Fruit fly (Drosophila melanogaster) whole organism, embryonic: Measurements from ENCODE around the gene MYPT-75D.

Experiments used
- Abd-B ChIP-seq: fragments of 200-800 bp; sonication (Bioruptor generic); optimal IDR thresholded peaks from 2 replicates; lab custom pipeline; 2018; ENCODE audit warnings: missing biosample characterization, mild to moderate bottlenecking, missing genetic modification characterization, moderate library complexity
- Asciz ChIP-seq: fragments of 200-800 bp; sonication (Bioruptor generic); optimal IDR thresholded peaks from 2 replicates; lab custom pipeline; 2017; ENCODE audit warnings: missing biosample characterization, mild to moderate bottlenecking, missing genetic modification characterization, missing genetic modification reagents
- Awh ChIP-seq: fragments of 200-800 bp; sonication (Bioruptor generic); IDR thresholded peaks from 2 replicates; pipeline ENCODE4, ENCODE4 v1.3.6; 2022; ENCODE audit warnings: missing biosample characterization, missing genetic modification characterization
- CG11695 ChIP-seq: fragments of 200-800 bp; sonication (Bioruptor generic); IDR thresholded peaks from 3 replicates; pipeline ENCODE4 v1.3.6; 2022; ENCODE audit warnings: missing biosample characterization, missing genetic modification characterization
- CG12155 ChIP-seq: fragments of 200-800 bp; sonication (Bioruptor generic); optimal IDR thresholded peaks from 3 replicates; lab custom pipeline; 2016; ENCODE audit warnings: missing biosample characterization, missing genetic modification characterization
- CG12219 ChIP-seq: fragments of 200-800 bp; sonication (Bioruptor generic); optimal IDR thresholded peaks from 3 replicates; lab custom pipeline; 2018; ENCODE audit warnings: missing biosample characterization, mild to moderate bottlenecking, missing genetic modification characterization
- CG13424 ChIP-seq: fragments of 200-800 bp; sonication (Bioruptor generic); optimal IDR thresholded peaks from 2 replicates; lab custom pipeline; 2019; ENCODE audit warnings: missing biosample characterization, mild to moderate bottlenecking, missing genetic modification characterization, moderate library complexity
- CG13894 ChIP-seq: fragments of 200-800 bp; sonication (Bioruptor generic); optimal IDR thresholded peaks from 3 replicates; lab custom pipeline; 2018; ENCODE audit warnings: missing biosample characterization, mild to moderate bottlenecking, missing genetic modification characterization, moderate library complexity
- CG14050 ChIP-seq: fragments of 200-800 bp; sonication (Bioruptor generic); IDR thresholded peaks from 3 replicates; pipeline ENCODE4 v1.3.6; 2022; ENCODE audit warnings: missing biosample characterization, missing genetic modification characterization
- CG2120 ChIP-seq: fragments of 200-800 bp; sonication (Bioruptor generic); optimal IDR thresholded peaks from 3 replicates; lab custom pipeline; 2016; ENCODE audit warnings: missing biosample characterization, missing genetic modification characterization
- CG2199 ChIP-seq: fragments of 200-800 bp; sonication (Bioruptor generic); IDR thresholded peaks from 3 replicates; pipeline ENCODE4 v1.3.6; 2022; ENCODE audit warnings: missing biosample characterization, missing genetic modification characterization
- CG30431 ChIP-seq: fragments of 200-800 bp; sonication (Bioruptor generic); optimal IDR thresholded peaks from 2 replicates; lab custom pipeline; 2017; ENCODE audit warnings: missing biosample characterization, missing genetic modification characterization
- CG6765 ChIP-seq: fragments of 200-800 bp; sonication (Bioruptor generic); optimal IDR thresholded peaks from 3 replicates; lab custom pipeline; 2017; ENCODE audit warnings: missing biosample characterization, mild to moderate bottlenecking, missing genetic modification characterization
- CG6854 ChIP-seq: fragments of 200-800 bp; sonication (Bioruptor generic); optimal IDR thresholded peaks from 3 replicates; lab custom pipeline; 2017; ENCODE audit warnings: missing biosample characterization, mild to moderate bottlenecking, missing genetic modification characterization
- CG8089 ChIP-seq: fragments of 200-800 bp; sonication (Bioruptor generic); optimal IDR thresholded peaks from 3 replicates; lab custom pipeline; 2016; ENCODE audit warnings: missing biosample characterization, missing genetic modification characterization
- CG8944 ChIP-seq: fragments of 200-800 bp; sonication (Bioruptor generic); optimal IDR thresholded peaks from 3 replicates; lab custom pipeline; 2016; ENCODE audit warnings: missing biosample characterization, missing genetic modification characterization
- Dll ChIP-seq: fragments of 200-800 bp; sonication (Bioruptor generic); IDR thresholded peaks from 4 replicates; pipeline ENCODE4 v1.3.6; 2022; ENCODE audit warnings: missing biosample characterization, missing genetic modification characterization; ENCODE audit not compliant: partially characterized antibody
- Doc2 ChIP-seq: fragments of 200-800 bp; sonication (Bioruptor generic); IDR thresholded peaks from 2 replicates; pipeline ENCODE4 v1.3.6; 2022; ENCODE audit warnings: missing biosample characterization, missing genetic modification characterization
- Eip74EF ChIP-seq, 2 experiments: fragments of 200-800 bp in 1 of 2; fragments of >200 bp in 1 of 2; sonication (Bioruptor generic) in 1 of 2; optimal IDR thresholded peaks; 2 replicates each; lab custom pipeline; 2017 to 2019; ENCODE audit warnings: missing biosample characterization in 2 of 2, missing genetic modification characterization in 2 of 2, mild to moderate bottlenecking in 1 of 2, moderate library complexity in 1 of 2
- Ets65A ChIP-seq: fragments of 200-800 bp; sonication (Bioruptor generic); peaks from one replicate; lab custom pipeline; 2016; ENCODE audit warnings: missing biosample characterization, missing genetic modification characterization
- Fer3 ChIP-seq: fragments of 200-800 bp; sonication (Bioruptor generic); optimal IDR thresholded peaks from 2 replicates; lab custom pipeline; 2018; ENCODE audit warnings: missing biosample characterization, mild to moderate bottlenecking, missing genetic modification characterization, moderate library complexity
- HLH4C ChIP-seq: fragments of 200-800 bp; sonication (Bioruptor generic); IDR thresholded peaks from 3 replicates; pipeline ENCODE4 v1.3.6; 2022; ENCODE audit warnings: missing biosample characterization, missing genetic modification characterization; ENCODE audit not compliant: partially characterized antibody
- Hand ChIP-seq: fragments of 200-800 bp; sonication (Bioruptor generic); optimal IDR thresholded peaks from 2 replicates; lab custom pipeline; 2017; ENCODE audit warnings: mild to moderate bottlenecking, missing biosample characterization, missing genetic modification reagents, missing genetic modification characterization
- HmgZ ChIP-seq: fragments of 200-800 bp; sonication (Bioruptor generic); optimal IDR thresholded peaks from 2 replicates; lab custom pipeline; 2018; ENCODE audit warnings: missing biosample characterization, mild to moderate bottlenecking, missing genetic modification characterization
- Hmx ChIP-seq: fragments of 200-800 bp; sonication (Bioruptor generic); optimal IDR thresholded peaks from 2 replicates; lab custom pipeline; 2016; ENCODE audit warnings: missing biosample characterization, missing genetic modification characterization
- Hr51 ChIP-seq, 2 experiments: fragments of 200-800 bp; sonication (Bioruptor generic); optimal IDR thresholded peaks; 2 replicates in 1 of 2; 3 replicates in 1 of 2; lab custom pipeline; 2016 to 2018; ENCODE audit warnings: missing biosample characterization in 2 of 2, missing genetic modification characterization in 2 of 2, mild to moderate bottlenecking in 1 of 2, moderate library complexity in 1 of 2
- Jarid2 ChIP-seq: fragments of 200-800 bp; sonication (Bioruptor generic); optimal IDR thresholded peaks from 3 replicates; lab custom pipeline; 2017; ENCODE audit warnings: mild to moderate bottlenecking, missing biosample characterization, missing genetic modification reagents, missing genetic modification characterization
- Max ChIP-seq: fragments of 200-800 bp; sonication (Bioruptor generic); optimal IDR thresholded peaks from 2 replicates; lab custom pipeline; 2016; ENCODE audit warnings: missing biosample characterization, mild to moderate bottlenecking, missing genetic modification characterization
- Ravus ChIP-seq: fragments of 200-800 bp; sonication (Bioruptor generic); IDR thresholded peaks from 2 replicates; pipeline ENCODE4 v1.3.6; 2022; ENCODE audit warnings: missing biosample characterization, missing genetic modification characterization
- Spps ChIP-seq: fragments of 200-800 bp; sonication (Bioruptor generic); optimal IDR thresholded peaks from 2 replicates; lab custom pipeline; 2018; ENCODE audit warnings: missing biosample characterization, mild to moderate bottlenecking, missing genetic modification characterization
- abd-A ChIP-seq: fragments of 200-800 bp; sonication (Bioruptor generic); optimal IDR thresholded peaks from 3 replicates; lab custom pipeline; 2019; ENCODE audit warnings: missing biosample characterization, mild to moderate bottlenecking, missing genetic modification characterization, moderate library complexity
- ap ChIP-seq: fragments of 200-800 bp; sonication (Bioruptor generic); IDR thresholded peaks from 2 replicates; pipeline ENCODE4 v1.3.6; 2022; ENCODE audit warnings: missing biosample characterization, missing genetic modification characterization
- ase ChIP-seq: fragments of 200-800 bp; sonication (Bioruptor generic); IDR thresholded peaks from 3 replicates; pipeline ENCODE4 v1.3.6; 2022; ENCODE audit warnings: missing biosample characterization, missing genetic modification characterization
- az2 ChIP-seq: fragments of 200-800 bp; sonication (Bioruptor generic); optimal IDR thresholded peaks from 3 replicates; lab custom pipeline; 2016; ENCODE audit warnings: missing biosample characterization, missing genetic modification characterization
- bab2 ChIP-seq: fragments of 200-800 bp; sonication (Bioruptor generic); optimal IDR thresholded peaks from 2 replicates; lab custom pipeline; 2016; ENCODE audit warnings: missing biosample characterization, missing genetic modification characterization
- bbx ChIP-seq: fragments of 200-800 bp; sonication (Bioruptor generic); IDR thresholded peaks from 2 replicates; pipeline ENCODE4 v1.3.6; 2022; ENCODE audit warnings: missing biosample characterization, missing genetic modification characterization; ENCODE audit not compliant: partially characterized antibody
- bcd ChIP-seq: fragments of 200-800 bp; sonication (Bioruptor generic); optimal IDR thresholded peaks from 2 replicates; lab custom pipeline; 2017; ENCODE audit warnings: missing biosample characterization, mild to moderate bottlenecking, missing genetic modification characterization
- croc ChIP-seq: fragments of 200-800 bp; sonication (Bioruptor generic); conservative IDR thresholded peaks from 3 replicates; pipeline ENCODE4 v1.3.6; 2022; ENCODE audit warnings: missing biosample characterization, missing genetic modification characterization
- crol ChIP-seq: fragments of 200-800 bp; sonication (Bioruptor generic); IDR thresholded peaks from 2 replicates; pipeline ENCODE4 v1.3.6; 2022; ENCODE audit warnings: missing biosample characterization, missing genetic modification characterization
- h ChIP-seq: fragments of >200 bp; optimal IDR thresholded peaks from 2 replicates; lab custom pipeline; 2017
- hb ChIP-seq: fragments of 200-800 bp; sonication (Bioruptor generic); IDR thresholded peaks from 3 replicates; pipeline ENCODE4 v1.3.6; 2022; ENCODE audit warnings: missing biosample characterization, missing genetic modification characterization; ENCODE audit not compliant: partially characterized antibody
- mld ChIP-seq: fragments of 200-800 bp; sonication (Bioruptor generic); IDR thresholded peaks from 3 replicates; pipeline ENCODE4 v1.3.6; 2022; ENCODE audit warnings: missing biosample characterization, missing genetic modification characterization; ENCODE audit not compliant: partially characterized antibody
- oc ChIP-seq: fragments of 200-800 bp; sonication (Bioruptor generic); optimal IDR thresholded peaks from 2 replicates; lab custom pipeline; 2018; ENCODE audit warnings: missing biosample characterization, mild to moderate bottlenecking, missing genetic modification characterization, moderate library complexity
- prd ChIP-seq, 3 experiments: fragments of >200 bp in 2 of 3; fragments of 200-800 bp in 1 of 3; sonication (Bioruptor generic) in 1 of 3; optimal IDR thresholded peaks in 2 of 3; IDR thresholded peaks in 1 of 3; 2 replicates in 2 of 3; 3 replicates in 1 of 3; pipeline versions ENCODE4 v1.3.6 to Lab custom; 2017 to 2022; ENCODE audit warnings: missing biosample characterization in 1 of 3, missing genetic modification characterization in 1 of 3
- sisA ChIP-seq: fragments of 200-800 bp; sonication (Bioruptor generic); IDR thresholded peaks from 2 replicates; pipeline ENCODE4 v1.3.6; 2022; ENCODE audit warnings: missing biosample characterization, missing genetic modification characterization
- usp ChIP-seq: fragments of >200 bp; optimal IDR thresholded peaks from 2 replicates; lab custom pipeline; 2017; ENCODE audit warnings: missing biosample characterization, missing genetic modification characterization
- vvl ChIP-seq: fragments of 200-800 bp; sonication (Bioruptor generic); IDR thresholded peaks from 2 replicates; pipeline ENCODE4 v1.3.6; 2022; ENCODE audit warnings: missing biosample characterization, missing genetic modification characterization

MYPT-75D gene

DNA sequence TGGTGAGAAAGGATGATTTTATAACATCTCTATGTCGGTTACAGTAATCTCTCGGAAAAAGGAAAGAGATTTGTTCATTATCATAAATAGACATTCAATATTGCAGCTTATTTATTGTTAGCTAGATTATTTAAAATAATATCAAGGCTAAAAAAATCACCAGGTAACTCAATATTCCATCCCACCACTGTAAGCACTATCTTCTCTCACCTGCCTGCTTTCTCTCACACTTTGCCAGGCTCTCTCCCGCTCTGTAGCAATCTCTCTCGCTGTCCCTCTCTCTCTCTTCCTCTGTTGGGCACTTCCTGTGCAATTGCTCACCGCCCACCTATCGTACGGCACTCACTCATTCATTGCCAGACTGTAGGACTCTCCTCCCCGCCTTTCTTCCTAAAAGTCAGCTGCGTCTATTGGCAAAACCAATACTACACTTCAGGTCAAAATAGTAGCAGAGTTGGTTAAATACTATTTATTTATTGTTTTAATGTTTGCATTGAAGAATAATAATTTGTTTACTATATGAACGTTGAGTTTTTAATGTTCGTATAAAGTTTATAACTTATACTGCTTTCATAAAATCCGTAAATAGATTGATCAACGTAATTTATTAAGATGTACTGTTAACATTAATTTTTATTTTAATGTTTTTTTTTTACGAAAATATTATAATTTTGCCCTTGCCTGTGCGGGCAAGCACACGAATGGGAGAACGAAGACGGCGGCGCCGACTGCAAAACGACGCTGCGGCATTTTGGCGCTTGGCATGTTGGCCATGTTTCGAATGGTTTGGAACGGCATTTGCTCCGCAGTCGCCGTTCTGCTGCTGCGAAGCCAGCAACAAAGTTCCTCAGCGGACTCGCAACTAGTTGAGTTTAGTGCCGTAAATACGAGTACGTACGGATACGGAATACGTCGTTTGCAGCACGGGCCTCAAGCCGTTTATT lies 15.1 kb downstream of the MYPT-75D start (continued):
- peak; percentile 95 for TF ChIP-seq CG14050
- peak; percentile 89 for TF ChIP-seq Asciz (GFP tag; lab: Kevin White, UChicago)
- peak; percentile 99 for TF ChIP-seq vvl (GFP tag; lab: Robert Waterston, UW)
- TF ChIP-seq Ravus = peak; percentile 94
- TF ChIP-seq Max (GFP tag; lab: Kevin White, UChicago) = peak; percentile 80
- peak; percentile 96 for TF ChIP-seq HmgZ (tag; lab: Kevin White, UChicago)
- TF ChIP-seq CG8944 (GFP tag; lab: Kevin White, UChicago) = peak; percentile 91
- peak; percentile 85 to 97 for TF ChIP-seq Hr51 (GFP tag; optimal IDR thresholded peaks at IDR 0.05; lab: Kevin White, UChicago)
- peak; percentile 96 for TF ChIP-seq Fer3
- peak; percentile 98 for TF ChIP-seq Ets65A (GFP tag; lab: Kevin White, UChicago)
- TF ChIP-seq CG12219 (GFP tag; lab: Kevin White, UChicago) = peak; percentile 92
- no peak for TF ChIP-seq usp (GFP tag; lab: Kevin White, UChicago)
- peak; percentile 98 for TF ChIP-seq ase (GFP tag; lab: Robert Waterston, UW)
- TF ChIP-seq CG2120 (GFP tag; lab: Kevin White, UChicago) = peak; percentile 99
- peak; percentile 63 for TF ChIP-seq Spps (tag; lab: Kevin White, UChicago)
- TF ChIP-seq Abd-B (GFP tag; lab: Kevin White, UChicago) = peak; percentile 81
- peak; percentile 93 for TF ChIP-seq CG13894 (tag; lab: Kevin White, UChicago)
- TF ChIP-seq Hmx (GFP tag; lab: Kevin White, UChicago) = peak; percentile 86
- peak; percentile 95 for TF ChIP-seq CG2199 (GFP tag; lab: Robert Waterston, UW)
- peak; percentile 82 for TF ChIP-seq CG30431 (GFP tag; lab: Kevin White, UChicago)
- no peak for TF ChIP-seq Dll (GFP tag; lab: Robert Waterston, UW)
- peak; percentile 89 for TF ChIP-seq CG6765 (GFP tag; lab: Kevin White, UChicago)
- peak; percentile 84 for TF ChIP-seq croc
- peak; percentile 96 for TF ChIP-seq CG11695 (GFP tag; lab: Robert Waterston, UW)
- peak; percentile 91 for TF ChIP-seq Hand (GFP tag; lab: Kevin White, UChicago)
- TF ChIP-seq ap (GFP tag; lab: Robert Waterston, UW) = peak; percentile 95
- peak; percentile 96 for TF ChIP-seq Awh (GFP tag; lab: Robert Waterston, UW)
- TF ChIP-seq Doc2 = peak; percentile 91
- TF ChIP-seq CG6854 (GFP tag; lab: Kevin White, UChicago) = peak; percentile 90
- peak; percentile 95 for TF ChIP-seq bab2
- TF ChIP-seq CG8089 = peak; percentile 84
- TF ChIP-seq oc (tag; lab: Kevin White, UChicago) = peak; percentile 88
- TF ChIP-seq crol (GFP tag; lab: Robert Waterston, UW) = peak; percentile 72; the same call in 1 of the 2 replicates
- no peak for TF ChIP-seq hb (GFP tag; lab: Robert Waterston, UW)
- no peak for TF ChIP-seq h (lab: Kevin White, UChicago)
- peak; percentile 92 for TF ChIP-seq bcd
- peak; percentile 84 for TF ChIP-seq abd-A (tag; lab: Kevin White, UChicago)
- TF ChIP-seq HLH4C (GFP tag; lab: Robert Waterston, UW) = no peak
- TF ChIP-seq prd (optimal IDR thresholded peaks at IDR 0.05; lab: Kevin White, UChicago) = no peak
- peak; percentile 98 for TF ChIP-seq prd (GFP tag; IDR thresholded peaks at IDR 0.05; lab: Robert Waterston, UW)
- peak; percentile 93 for TF ChIP-seq CG12155 (GFP tag; lab: Kevin White, UChicago)
- TF ChIP-seq CG13424 (tag; lab: Kevin White, UChicago) = peak; percentile 96
- peak; percentile 81 for TF ChIP-seq Jarid2 (GFP tag; lab: Kevin White, UChicago)
- peak; percentile 98 for TF ChIP-seq sisA (GFP tag; lab: Robert Waterston, UW)
- no peak for TF ChIP-seq mld (GFP tag; lab: Robert Waterston, UW)
- peak in 1 of 2 experiments; percentile 93 for TF ChIP-seq Eip74EF (GFP tag; optimal IDR thresholded peaks at IDR 0.05; lab: Kevin White, UChicago)
- no peak for TF ChIP-seq bbx (GFP tag; lab: Robert Waterston, UW)
- TF ChIP-seq az2 (GFP tag; lab: Kevin White, UChicago) = peak; percentile 90
